Worm (Caenorhabditis elegans): ENCODE results near the gene Y57A10C.11.

DNA sequence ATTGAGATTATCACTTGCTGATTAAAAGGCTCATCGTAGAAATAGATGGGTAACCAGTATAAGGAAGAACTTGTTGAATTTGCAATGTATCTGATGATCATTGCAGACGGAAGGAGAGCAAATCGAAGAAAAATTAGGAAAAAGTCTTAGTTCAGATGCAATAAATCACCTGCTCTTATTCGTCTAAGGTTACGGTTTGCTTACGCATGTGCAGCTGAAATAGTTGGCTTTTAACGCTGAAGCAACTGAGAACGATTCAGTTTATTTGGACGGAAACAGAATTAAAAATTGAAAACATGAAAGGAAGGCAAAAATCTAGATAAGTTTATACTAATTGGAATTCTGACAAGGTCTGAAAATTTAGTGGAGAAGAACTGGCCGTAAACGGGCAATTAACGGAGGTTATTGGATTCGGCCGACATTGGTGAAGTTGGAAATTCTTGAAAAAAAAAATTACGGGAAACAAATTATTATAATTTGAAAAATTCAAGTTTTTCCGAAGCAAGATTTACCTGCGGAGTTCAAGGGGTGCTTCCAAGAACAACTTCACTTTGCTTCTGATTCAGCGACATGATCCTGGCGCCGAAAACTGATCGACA lies 38.1 kb upstream of the Y57A10C.11 start, which contains the start of the genes sre-35 and sre-33:
- TF ChIP-seq lin-13 (GFP tag; optimal IDR thresholded peaks at IDR 0.05), result no peak
- no peak for TF ChIP-seq elt-2 (tag; optimal IDR thresholded peaks at IDR 0.05)
- TF ChIP-seq mep-1 (tag; optimal IDR thresholded peaks at IDR 0.05), result no peak
- TF ChIP-seq tbx-2 (tag; optimal IDR thresholded peaks at IDR 0.05), result no peak
- TF ChIP-seq ztf-4 (tag; optimal IDR thresholded peaks at IDR 0.05), result no peak
- no peak for TF ChIP-seq snpc-4 (tag; optimal IDR thresholded peaks at IDR 0.05)
- no peak for TF ChIP-seq fkh-10 (GFP tag; optimal IDR thresholded peaks at IDR 0.05)
- TF ChIP-seq efl-1 (optimal IDR thresholded peaks at IDR 0.05), result no peak
- TF ChIP-seq efl-1 (GFP tag; optimal IDR thresholded peaks at IDR 0.05 in 1 of 2), result no peak
- TF ChIP-seq aly-2 (tag; optimal IDR thresholded peaks at IDR 0.05), result no peak
- TF ChIP-seq rnt-1 (tag; optimal IDR thresholded peaks at IDR 0.05), result no peak

Measured in whole organism, L1 larva.